Worm (Caenorhabditis elegans): ENCODE measurements around the gene R09A8.2.

ce11 chrX:12636242-12636641 lies 17.0 kb downstream of the R09A8.2 start:
- TF ChIP-seq athp-1 (tag; optimal IDR thresholded peaks at IDR 0.05) = no peak
- no peak for TF ChIP-seq sea-2 (GFP tag; IDR thresholded peaks at IDR 0.05)
- TF ChIP-seq F33H1.4 (GFP tag; IDR thresholded peaks at IDR 0.05) = no peak
- no peak for TF ChIP-seq Y67H2A.10 (GFP tag; conservative IDR thresholded peaks at IDR 0.05)
- no peak for TF ChIP-seq unc-62 (GFP tag; optimal IDR thresholded peaks at IDR 0.05)
- no peak for TF ChIP-seq B0035.1 (tag; optimal IDR thresholded peaks at IDR 0.05)
- TF ChIP-seq ama-1 (optimal IDR thresholded peaks at IDR 0.05) = no peak
- no peak for TF ChIP-seq ama-1 (GFP tag; optimal IDR thresholded peaks at IDR 0.05)
- TF ChIP-seq efl-1 (GFP tag; optimal IDR thresholded peaks at IDR 0.05) = no peak
- no peak for TF ChIP-seq ceh-27 (GFP tag; optimal IDR thresholded peaks at IDR 0.05)
- TF ChIP-seq F49E8.2 (tag; optimal IDR thresholded peaks at IDR 0.05; ENCODE audit: insufficient read depth) = no peak
- TF ChIP-seq hsf-1 (GFP tag; IDR thresholded peaks at IDR 0.05) = no peak

Measured in whole organism, young adult.